Fruit fly (Drosophila melanogaster): ENCODE measurements around the gene wake.
A peak's percentile ranks its signal among the peaks of the same experiment; 100 is the strongest.

Gene wake

dm6 chr3R:22686336-22686874 is 46.8 kb downstream of the wake start, which contains the start of the genes Gclm and CG17625 (continued):
- TF ChIP-seq CG3995 (GFP tag; optimal IDR thresholded peaks at IDR 0.05) = peak; percentile 50
- TF ChIP-seq CG13287 (GFP tag; IDR thresholded peaks at IDR 0.05; ENCODE audit: partially characterized antibody) = peak; percentile 83
- TF ChIP-seq CG43689 (GFP tag; IDR thresholded peaks at IDR 0.05) = no peak
- TF ChIP-seq her (GFP tag; optimal IDR thresholded peaks at IDR 0.05) = peak; percentile 33
- TF ChIP-seq Mes4 (GFP tag; optimal IDR thresholded peaks at IDR 0.05) = peak; percentile 3
- TF ChIP-seq twi (tag; optimal IDR thresholded peaks at IDR 0.05) = peak; percentile 38
- TF ChIP-seq CG17186 (GFP tag; optimal IDR thresholded peaks at IDR 0.05) = peak; percentile 34
- peak; percentile 65 for TF ChIP-seq CG13894 (tag; optimal IDR thresholded peaks at IDR 0.05)
- no peak for TF ChIP-seq HHEX (GFP tag; optimal IDR thresholded peaks at IDR 0.05)
- no peak for TF ChIP-seq slou (GFP tag; optimal IDR thresholded peaks at IDR 0.05)
- TF ChIP-seq cwo (GFP tag; optimal IDR thresholded peaks at IDR 0.05) = peak; percentile 38
- TF ChIP-seq CG15601 (tag; optimal IDR thresholded peaks at IDR 0.05) = peak; percentile 7
- TF ChIP-seq Dad (GFP tag; optimal IDR thresholded peaks at IDR 0.05) = peak; percentile 29
- peak; percentile 39 for TF ChIP-seq CG31365 (tag; optimal IDR thresholded peaks at IDR 0.05)
- TF ChIP-seq Fer2 (tag; optimal IDR thresholded peaks at IDR 0.05) = no peak
- peak; percentile 47 for TF ChIP-seq Antp (GFP tag; optimal IDR thresholded peaks at IDR 0.05)
- peak; percentile 25 for TF ChIP-seq HmgD (GFP tag; optimal IDR thresholded peaks at IDR 0.05)
- peak; percentile 64 for TF ChIP-seq YL-1 (GFP tag; optimal IDR thresholded peaks at IDR 0.05)
- peak; percentile 53 for TF ChIP-seq ato (GFP tag; IDR thresholded peaks at IDR 0.05; ENCODE audit: partially characterized antibody)
- TF ChIP-seq CG11456 (GFP tag; IDR thresholded peaks at IDR 0.05) = peak; percentile 74
- peak; percentile 39 for TF ChIP-seq BtbVII (GFP tag; optimal IDR thresholded peaks at IDR 0.05)
- peak; percentile 39 for TF ChIP-seq Ssrp (tag; optimal IDR thresholded peaks at IDR 0.05)
- TF ChIP-seq CG11504 (tag; optimal IDR thresholded peaks at IDR 0.05) = no peak
- no peak for TF ChIP-seq Atf3 (GFP tag; optimal IDR thresholded peaks at IDR 0.05)
- no peak for TF ChIP-seq Tbp (GFP tag; optimal IDR thresholded peaks at IDR 0.05)
- TF ChIP-seq CG10431 (GFP tag; optimal IDR thresholded peaks at IDR 0.05) = no peak
- peak; percentile 77 for TF ChIP-seq Ets97D (GFP tag; optimal IDR thresholded peaks at IDR 0.05)
- TF ChIP-seq CG7745 (tag; optimal IDR thresholded peaks at IDR 0.05) = no peak
- no peak for TF ChIP-seq Sin3A (optimal IDR thresholded peaks at IDR 0.05)
- TF ChIP-seq Doc3 (GFP tag; IDR thresholded peaks at IDR 0.05; ENCODE audit: partially characterized antibody) = peak; percentile 41; the same call in 1 of the 3 replicates
- peak; percentile 76 for TF ChIP-seq Scr (GFP tag; IDR thresholded peaks at IDR 0.05; ENCODE audit: partially characterized antibody)
- peak; percentile 45; the same call in 1 of the 2 replicates for TF ChIP-seq CG9215 (GFP tag; IDR thresholded peaks at IDR 0.05)
- TF ChIP-seq MBD-R2 (GFP tag; IDR thresholded peaks at IDR 0.05) = peak; percentile 77
- TF ChIP-seq kni (GFP tag; optimal IDR thresholded peaks at IDR 0.05) = no peak
- TF ChIP-seq CHES-1-like (GFP tag; optimal IDR thresholded peaks at IDR 0.05) = peak; percentile 66
- TF ChIP-seq gem (tag; optimal IDR thresholded peaks at IDR 0.05) = no peak
- TF ChIP-seq CG32532 (GFP tag; IDR thresholded peaks at IDR 0.05) = peak; percentile 66
- peak; percentile 84 for TF ChIP-seq bbx (GFP tag; IDR thresholded peaks at IDR 0.05; ENCODE audit: partially characterized antibody)
- peak; percentile 36 for TF ChIP-seq dmrt99B (tag; optimal IDR thresholded peaks at IDR 0.05)
- TF ChIP-seq dmrt11E (tag; optimal IDR thresholded peaks at IDR 0.05) = peak; percentile 38
- peak; percentile 67 for TF ChIP-seq CG8924 (tag; optimal IDR thresholded peaks at IDR 0.05)
- peak; percentile 78 for TF ChIP-seq CG2120 (GFP tag; optimal IDR thresholded peaks at IDR 0.05)
- no peak for TF ChIP-seq az2 (GFP tag; optimal IDR thresholded peaks at IDR 0.05)
- peak; percentile 18 for TF ChIP-seq CG10462 (GFP tag; optimal IDR thresholded peaks at IDR 0.05)
- no peak for TF ChIP-seq otp (GFP tag; IDR thresholded peaks at IDR 0.05)
- TF ChIP-seq fu2 (GFP tag; optimal IDR thresholded peaks at IDR 0.05) = peak; percentile 14
- TF ChIP-seq grau (tag; optimal IDR thresholded peaks at IDR 0.05) = peak; percentile 93
- TF ChIP-seq kay (GFP tag; optimal IDR thresholded peaks at IDR 0.05) = peak; percentile 41
- TF ChIP-seq MESR4 (GFP tag; optimal IDR thresholded peaks at IDR 0.05) = peak; percentile 99
- TF ChIP-seq Dll (GFP tag; IDR thresholded peaks at IDR 0.05; ENCODE audit: partially characterized antibody) = peak; percentile 78
